Fruit fly (Drosophila melanogaster) whole organism, wandering third instar larva: ENCODE measurements around the gene Lip3.

Experiments
- HLH106 ChIP-seq: fragments of 200-800 bp; optimal IDR thresholded peaks from 3 replicates; lab custom pipeline; 2019; ENCODE audit warnings: missing biosample characterization, mild to moderate bottlenecking, missing genetic modification characterization, moderate library complexity
- Hr78 ChIP-seq: fragments of >200 bp; optimal IDR thresholded peaks from 2 replicates; lab custom pipeline; 2017; ENCODE audit warnings: missing biosample characterization, missing genetic modification characterization
- Myc ChIP-seq: fragments of >200 bp; optimal IDR thresholded peaks from 2 replicates; lab custom pipeline; 2017
- br ChIP-seq: fragments of 200-800 bp; sonication (Bioruptor generic); optimal IDR thresholded peaks from 2 replicates; lab custom pipeline; 2016; ENCODE audit warnings: missing biosample characterization, missing genetic modification characterization
- brk ChIP-seq: fragments of 200-800 bp; sonication (Bioruptor generic); optimal IDR thresholded peaks from 2 replicates; lab custom pipeline; 2016; ENCODE audit warnings: missing biosample characterization, mild to moderate bottlenecking, missing genetic modification characterization
- dmrt93B ChIP-seq: fragments of 200-800 bp; sonication (Bioruptor generic); optimal IDR thresholded peaks from 2 replicates; lab custom pipeline; 2018; ENCODE audit warnings: missing biosample characterization, mild to moderate bottlenecking, missing genetic modification characterization
- fru ChIP-seq: fragments of 200-800 bp; sonication (Bioruptor generic); optimal IDR thresholded peaks from 3 replicates; lab custom pipeline; 2016; ENCODE audit warnings: missing biosample characterization, mild to moderate bottlenecking, missing genetic modification characterization
- h ChIP-seq: fragments of 200-800 bp; sonication (Bioruptor generic); optimal IDR thresholded peaks from 3 replicates; lab custom pipeline; 2016; ENCODE audit warnings: missing biosample characterization, mild to moderate bottlenecking, missing genetic modification characterization
- jim ChIP-seq: fragments of 175-275, 200-325 bp; sonication (Bioruptor generic); optimal IDR thresholded peaks from 2 replicates; lab custom pipeline; 2016; ENCODE audit warnings: missing biosample characterization, mild to moderate bottlenecking, missing genetic modification characterization
- lola ChIP-seq: fragments of >200 bp; optimal IDR thresholded peaks from 2 replicates; lab custom pipeline; 2017; ENCODE audit warnings: missing biosample characterization, missing genetic modification characterization
- psq ChIP-seq: fragments of 200-800 bp; sonication (Bioruptor generic); optimal IDR thresholded peaks from 3 replicates; lab custom pipeline; 2017; ENCODE audit warnings: missing biosample characterization, mild to moderate bottlenecking, missing genetic modification characterization, moderate library complexity
- tai ChIP-seq: sonication (Bioruptor generic); optimal IDR thresholded peaks from 2 replicates; lab custom pipeline; 2016; ENCODE audit warnings: missing biosample characterization, missing genetic modification characterization
- usp ChIP-seq: fragments of >200 bp; optimal IDR thresholded peaks from 2 replicates; lab custom pipeline; 2017; ENCODE audit warnings: missing biosample characterization, missing genetic modification characterization

- TF ChIP-seq fru = peak; percentile 95
- no peak for TF ChIP-seq Hr78 (GFP tag; lab: Kevin White, UChicago)
- no peak for TF ChIP-seq Myc (lab: Kevin White, UChicago)
- peak; percentile 80 for TF ChIP-seq brk (GFP tag; lab: Kevin White, UChicago)
- TF ChIP-seq br (GFP tag; lab: Kevin White, UChicago) = peak; percentile 95
- TF ChIP-seq tai (GFP tag; lab: Kevin White, UChicago) = peak; percentile 76
- peak; percentile 81 for TF ChIP-seq dmrt93B (GFP tag; lab: Kevin White, UChicago)
- TF ChIP-seq lola (GFP tag; lab: Kevin White, UChicago) = no peak
- no peak for TF ChIP-seq jim (GFP tag; lab: Kevin White, UChicago)
- peak; percentile 90 for TF ChIP-seq psq (GFP tag; lab: Kevin White, UChicago)
- TF ChIP-seq h (GFP tag; lab: Kevin White, UChicago) = peak; percentile 94
- no peak for TF ChIP-seq usp (GFP tag; lab: Kevin White, UChicago)
- TF ChIP-seq HLH106 (tag; lab: Kevin White, UChicago) = peak; percentile 93
These were observed 29.4 kb upstream of the Lip3 start for dm6 chr3R:13400902-13401721.
